Fruit fly (Drosophila melanogaster): Measurements from ENCODE around the gene Arv1.

The Arv1 gene

dm6 chr3L:21496865-21497634 is 32.1 kb downstream of the Arv1 start, which contains the start of gene Hr78:
Gene Hr78, minus strand, starts transcription at chr3L:21497494.
- TF ChIP-seq CTCF (optimal IDR thresholded peaks at IDR 0.05) (no peak), CG8478 (optimal IDR thresholded peaks at IDR 0.05) (no peak)

- TF ChIP-seq CG8478 (optimal IDR thresholded peaks at IDR 0.05) (no peak), CTCF (optimal IDR thresholded peaks at IDR 0.05) (no peak)
These were observed 32.6 kb downstream of the Arv1 start for dm6 chr3L:21496502-21496864.

- TF ChIP-seq CG8478 (optimal IDR thresholded peaks at IDR 0.05) (no peak), CTCF (optimal IDR thresholded peaks at IDR 0.05) (no peak)
These were observed 36.3 kb downstream of the Arv1 start, which contains the start of the genes CG7202 and CG7519 for dm6 chr3L:21492723-21493316. Gene CG7202, minus strand, starts transcription at chr3L:21492773. Gene CG7519, plus strand, starts transcription at chr3L:21493083.

- TF ChIP-seq CG8478 (optimal IDR thresholded peaks at IDR 0.05), result no peak
These were observed 38.6 kb downstream of the Arv1 start, which contains the start of gene Neu2 for dm6 chr3L:21490486-21490885. Gene Neu2, minus strand, starts transcription at chr3L:21490586.

dm6 chr3L:21483837-21484236 is 45.3 kb downstream of the Arv1 start:
- no peak for TF ChIP-seq CG8478 (optimal IDR thresholded peaks at IDR 0.05)
- TF ChIP-seq CTCF (optimal IDR thresholded peaks at IDR 0.05), result peak; percentile 99

dm6 chr3L:21482100-21482499 is 47.0 kb downstream of the Arv1 start:
- TF ChIP-seq CG8478 (optimal IDR thresholded peaks at IDR 0.05), result no peak
- TF ChIP-seq CTCF (optimal IDR thresholded peaks at IDR 0.05), result no peak

- TF ChIP-seq CTCF (optimal IDR thresholded peaks at IDR 0.05) (no peak), CG8478 (optimal IDR thresholded peaks at IDR 0.05) (no peak)
These were observed 49.5 kb downstream of the Arv1 start for dm6 chr3L:21479636-21480035.
